Fruit fly (Drosophila melanogaster) whole organism: ENCODE measurements around the gene CG16820.

Source experiments
- CG8478 ChIP-seq: fragments of >200 bp; optimal IDR thresholded peaks from 2 replicates; lab custom pipeline; 2018; ENCODE audit warnings: inconsistent platforms
- usp ChIP-seq: fragments of >200 bp; optimal IDR thresholded peaks from 2 replicates; lab custom pipeline; 2017; ENCODE audit warnings: missing biosample characterization, missing genetic modification characterization, mixed read lengths

- TF ChIP-seq CG8478 (lab: Kevin White, UChicago) (no peak), usp (GFP tag; lab: Kevin White, UChicago) (no peak)
Observed at dm6 chr2L:13259643-13260042, 13.6 kb downstream of the CG16820 start, which contains the start of gene CG31730.
